Worm (Caenorhabditis elegans) whole organism, mixed stage, embryonic: ENCODE data around the gene C18E9.7.

ENCODE experiments used
- bed-3 ChIP-seq: fragments of 200-800 bp; sonication (Bioruptor generic); optimal IDR thresholded peaks from 3 replicates; lab custom pipeline; 2018; ENCODE audit warnings: mild to moderate bottlenecking, missing genetic modification characterization, moderate library complexity, missing compliant biosample characterization
- ceh-83 ChIP-seq: fragments of 200-800 bp; sonication (Bioruptor generic); optimal IDR thresholded peaks from 2 replicates; lab custom pipeline; 2018; ENCODE audit warnings: mild to moderate bottlenecking, missing genetic modification characterization, missing compliant biosample characterization
- elt-3 ChIP-seq: fragments of 150-350 bp; optimal IDR thresholded peaks from 2 replicates; lab custom pipeline; 2014; ENCODE audit warnings: missing biosample characterization, missing genetic modification characterization
- lsy-2 ChIP-seq: fragments of 150-350 bp; optimal IDR thresholded peaks from 2 replicates; lab custom pipeline; 2014; ENCODE audit warnings: missing biosample characterization, missing genetic modification characterization
- unc-39 ChIP-seq: fragments of 150-350 bp; optimal IDR thresholded peaks from 2 replicates; lab custom pipeline; 2014; ENCODE audit warnings: missing biosample characterization, missing genetic modification characterization

DNA sequence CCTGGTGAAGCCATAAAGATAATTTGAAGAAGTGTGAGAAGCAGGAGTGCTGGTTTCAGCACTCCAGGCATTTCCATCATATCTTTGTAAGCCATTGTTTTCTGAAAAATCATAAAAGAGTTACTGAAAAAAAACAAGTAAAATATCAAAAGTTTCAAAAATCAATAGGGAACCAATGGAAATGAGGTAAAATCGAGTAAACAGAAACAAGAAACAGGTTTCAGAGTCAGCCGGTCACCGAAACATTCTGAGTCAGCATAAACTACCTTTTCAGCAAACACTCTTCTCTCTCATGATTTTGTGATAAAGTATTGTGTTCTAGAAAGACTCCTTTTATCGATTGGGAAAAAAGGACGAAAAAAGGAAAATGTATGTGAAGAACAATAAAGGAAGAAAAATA lies 6.9 kb upstream of the C18E9.7 start, which contains the start of gene C18E9.9:
- TF ChIP-seq elt-3 (tag; lab: Kevin White, UChicago) (no peak), lsy-2 (tag; lab: Kevin White, UChicago) (no peak), unc-39 (tag; lab: Kevin White, UChicago) (no peak), ceh-83 (GFP tag; lab: Kevin White, UChicago) (no peak), bed-3 (GFP tag; lab: Kevin White, UChicago) (no peak)
